Worm (Caenorhabditis elegans): ENCODE data around the gene pud-1.1.
"Not testable (repeated sequence)": the region's sequence is repeated elsewhere in the genome, so short reads cannot be mapped to it uniquely, and the experiment has no call there.

Gene pud-1.1

DNA sequence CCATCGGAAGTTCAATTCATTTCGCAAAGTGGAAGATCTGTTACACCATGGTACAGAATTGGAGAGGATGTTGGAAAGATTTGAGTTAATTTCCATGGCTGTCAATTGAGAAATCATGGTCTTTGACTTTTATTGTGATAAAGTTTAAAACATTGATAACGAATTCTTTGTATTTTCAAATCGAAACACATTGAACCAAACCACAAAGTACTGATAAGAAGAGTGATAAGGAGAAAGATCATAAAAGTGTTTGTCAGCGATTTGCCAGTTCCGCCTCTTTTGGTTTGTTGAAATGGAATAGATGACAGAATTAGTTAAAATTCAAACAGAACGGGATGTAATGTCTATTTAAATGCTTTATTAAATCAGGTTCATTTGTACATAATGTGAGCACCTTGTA lies 3.1 kb upstream of the pud-1.1 start (continued):
- TF ChIP-seq fkh-10 (GFP tag; optimal IDR thresholded peaks at IDR 0.05) = no peak

DNA sequence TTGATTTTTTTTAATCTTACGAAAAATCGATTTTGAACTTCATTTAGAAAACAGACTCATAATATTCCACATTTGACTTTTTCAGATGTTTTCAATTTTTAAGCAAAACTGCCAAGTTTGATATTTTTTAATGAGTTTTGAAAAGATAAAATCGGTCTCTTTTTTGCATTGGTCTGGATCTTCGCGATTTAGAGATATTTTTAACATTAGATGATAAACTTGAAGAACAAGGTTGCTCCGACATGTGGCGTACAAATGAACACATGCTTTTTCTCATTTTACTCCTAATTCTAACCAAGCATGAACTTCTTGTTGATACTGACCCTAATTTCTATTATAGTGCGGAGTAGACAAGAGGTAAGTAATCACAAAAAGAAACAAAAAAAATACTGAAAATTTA lies 1.4 kb downstream of the pud-1.1 start, which contains the start of gene irld-32:
Gene irld-32, plus strand, starts transcription at position 301 of the 400 bp plus-strand sequence.
- not testable (repeated sequence) for TF ChIP-seq nhr-11, ZK546.5, R02D3.7 (tag; optimal IDR thresholded peaks at IDR 0.05)

DNA sequence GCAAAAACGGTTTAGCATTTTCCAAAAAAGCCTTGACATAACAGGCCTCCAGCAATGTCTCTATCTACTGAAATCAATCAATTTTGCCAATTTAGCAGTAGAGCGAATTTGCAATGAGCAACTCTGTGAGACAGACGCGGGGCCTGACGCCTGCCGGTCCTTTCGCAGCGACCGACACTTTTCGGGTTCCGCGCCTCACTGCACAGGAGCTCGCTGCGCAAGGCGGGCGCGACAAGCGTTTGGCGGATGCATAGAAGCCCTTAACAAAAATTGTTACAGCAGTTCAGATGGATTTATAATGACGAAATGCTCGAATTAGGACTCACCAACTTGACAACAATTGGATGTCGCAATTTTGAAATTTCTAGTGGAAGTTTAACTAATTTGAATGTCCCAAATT lies 2.6 kb downstream of the pud-1.1 start:
- 0 out of 2 replicates have a peak, but pooled peaks have one; percentile 10 for TF ChIP-seq D1046.2 (GFP tag; IDR thresholded peaks at IDR 0.05)
- TF ChIP-seq egl-43 (GFP tag; IDR thresholded peaks at IDR 0.05) = peak; percentile 69
- 0 out of 2 replicates have a peak, but pooled peaks have one; percentile 16 for TF ChIP-seq Y105C5A.15 (GFP tag; IDR thresholded peaks at IDR 0.05)
- peak; percentile 89 for TF ChIP-seq set-16 (GFP tag; IDR thresholded peaks at IDR 0.05)

DNA sequence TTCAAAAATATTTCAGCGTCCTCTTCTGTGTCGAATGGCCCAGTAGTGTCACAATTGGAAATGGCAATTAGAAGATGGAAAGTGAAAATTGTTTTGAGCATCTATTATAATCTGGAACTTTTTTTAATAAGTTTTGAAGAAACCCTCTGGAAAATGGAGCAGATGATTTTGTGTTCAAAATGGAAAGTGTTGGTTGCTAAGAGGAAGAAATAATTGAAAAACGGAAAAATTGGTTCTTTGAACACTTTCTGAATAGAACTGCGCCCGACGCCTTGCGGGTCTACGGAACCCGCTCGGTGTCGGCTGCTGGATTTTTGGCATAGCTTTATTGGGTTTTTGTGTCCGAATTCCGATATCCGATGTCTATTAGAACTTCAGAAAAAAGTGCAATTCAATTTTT lies 5.9 kb downstream of the pud-1.1 start, which contains the start of gene irld-28:
Gene irld-28, minus strand, starts transcription at position 101 of the 400 bp plus-strand sequence.
- TF ChIP-seq tra-1 (GFP tag; IDR thresholded peaks at IDR 0.05) (no peak), aha-1 (tag) (peak; percentile 3), ces-1 (GFP tag; optimal IDR thresholded peaks at IDR 0.05) (no peak), egl-27 (tag; optimal IDR thresholded peaks at IDR 0.05) (no peak), F44E2.7 (GFP tag; IDR thresholded peaks at IDR 0.05) (no peak)

- TF ChIP-seq Y105C5A.15 (GFP tag; IDR thresholded peaks at IDR 0.05) = no peak
- TF ChIP-seq fkh-10 (GFP tag; optimal IDR thresholded peaks at IDR 0.05) = no peak
- TF ChIP-seq lim-7 (GFP tag; IDR thresholded peaks at IDR 0.05) = no peak
- TF ChIP-seq nhr-48 (tag; optimal IDR thresholded peaks at IDR 0.05) = no peak
- no peak for TF ChIP-seq nhr-11 (tag; optimal IDR thresholded peaks at IDR 0.05)
- TF ChIP-seq F10B5.3 (tag; optimal IDR thresholded peaks at IDR 0.05) = no peak
- TF ChIP-seq snpc-1.2 (GFP tag; IDR thresholded peaks at IDR 0.05) = no peak
- TF ChIP-seq mep-1 (tag; optimal IDR thresholded peaks at IDR 0.05) = no peak
- no peak for TF ChIP-seq nhr-41 (GFP tag; IDR thresholded peaks at IDR 0.05)
- TF ChIP-seq nhr-10 (tag; optimal IDR thresholded peaks at IDR 0.05) = no peak
- no peak for TF ChIP-seq ceh-20 (GFP tag; IDR thresholded peaks at IDR 0.05)
- no peak for TF ChIP-seq unc-39 (tag; optimal IDR thresholded peaks at IDR 0.05)
- no peak for TF ChIP-seq mdt-29 (GFP tag; IDR thresholded peaks at IDR 0.05)
- TF ChIP-seq hlh-30 (tag; optimal IDR thresholded peaks at IDR 0.05; ENCODE audit: insufficient read depth) = no peak
- no peak for TF ChIP-seq hlh-11 (tag; optimal IDR thresholded peaks at IDR 0.05)
- no peak for TF ChIP-seq D1046.2 (GFP tag; IDR thresholded peaks at IDR 0.05)
- TF ChIP-seq Y48G9A.11 (GFP tag; IDR thresholded peaks at IDR 0.05) = no peak
- TF ChIP-seq ZK337.2 (GFP tag; IDR thresholded peaks at IDR 0.05) = no peak
Measured at ce11 chrV:2338538-2338937, 8.3 kb downstream of the pud-1.1 start, which contains the start of gene irld-29. Gene irld-29 (minus strand): TSS chrV:2338638.

DNA sequence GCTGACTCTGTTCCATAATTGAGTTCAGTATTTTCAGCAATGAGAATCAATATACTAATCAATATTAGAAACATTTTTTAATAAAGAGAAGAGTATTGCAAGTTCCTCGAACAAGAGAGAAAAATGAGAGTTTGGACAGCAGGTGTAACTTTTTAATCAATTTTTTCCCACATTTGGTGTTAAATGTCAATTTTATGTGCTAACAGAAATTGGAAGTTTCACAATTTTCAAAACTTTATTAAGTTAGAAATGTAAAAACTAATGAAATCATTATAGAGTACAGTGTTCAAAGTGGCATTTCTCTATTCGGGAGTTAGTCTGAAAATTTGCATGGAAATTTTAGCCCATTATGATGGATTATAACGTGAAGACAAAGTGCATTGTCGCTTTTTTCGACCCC lies 11.1 kb downstream of the pud-1.1 start, which contains the start of gene irld-30:
Gene irld-30, minus strand, starts transcription at position 101 of the 400 bp plus-strand sequence.
- no peak for TF ChIP-seq lin-13 (GFP tag; optimal IDR thresholded peaks at IDR 0.05)
- TF ChIP-seq snpc-1.2 (GFP tag; IDR thresholded peaks at IDR 0.05) = no peak
- TF ChIP-seq ama-1 (optimal IDR thresholded peaks at IDR 0.05) = no peak
- TF ChIP-seq attf-4 (tag; optimal IDR thresholded peaks at IDR 0.05) = no peak
- no peak for TF ChIP-seq duxl-1 (tag; optimal IDR thresholded peaks at IDR 0.05; ENCODE audit: poor library complexity)

Measured in whole organism, L4 larva.